Worm (Caenorhabditis elegans): ENCODE data around the gene C28A5.2.

DNA sequence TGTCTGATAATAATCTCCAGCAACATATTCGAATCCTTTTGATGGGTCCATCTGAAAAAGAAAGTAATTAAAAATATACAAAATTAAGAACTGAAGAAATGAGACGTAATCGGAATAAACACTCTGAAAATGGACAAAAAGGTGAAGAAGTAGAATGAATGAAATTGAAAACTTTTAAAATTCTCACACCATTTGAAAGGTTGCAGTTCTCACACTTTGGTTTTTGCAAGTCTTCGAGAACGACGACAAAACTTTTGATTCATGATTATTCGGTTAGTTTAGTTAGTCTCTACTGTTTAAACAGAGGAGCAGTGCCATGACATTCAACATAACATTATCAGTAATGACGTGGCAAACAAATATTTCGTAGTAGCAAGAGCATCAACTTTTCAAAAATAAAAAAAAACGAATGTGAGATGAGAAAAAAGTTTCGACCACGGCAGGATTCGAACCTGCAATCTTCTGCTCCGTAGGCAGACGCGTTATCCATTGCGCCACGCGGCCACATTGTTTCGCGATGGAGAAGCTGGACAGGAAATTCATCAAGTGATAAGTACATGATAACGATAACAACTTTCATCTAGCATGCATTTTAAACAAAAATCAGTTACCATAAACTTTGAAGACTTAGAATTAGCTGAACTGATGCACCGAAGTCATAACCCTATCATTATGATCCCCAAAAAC, 10.7 kb upstream of the C28A5.2 start, which contains the start of gene ceh-43:
- TF ChIP-seq ets-4 (GFP tag; optimal IDR thresholded peaks at IDR 0.05) = no peak
- peak; percentile 33 for TF ChIP-seq lsl-1 (GFP tag; optimal IDR thresholded peaks at IDR 0.05)
- no peak for TF ChIP-seq K11D2.4 (GFP tag; IDR thresholded peaks at IDR 0.05)
- no peak for TF ChIP-seq pha-4 (tag; optimal IDR thresholded peaks at IDR 0.05)
- TF ChIP-seq zfh-2 (GFP tag; conservative IDR thresholded peaks at IDR 0.05) = no peak
- TF ChIP-seq F33H1.4 (GFP tag; IDR thresholded peaks at IDR 0.05) = peak; percentile 45
- 0 out of 2 replicates have a peak, but pooled peaks have one; percentile 8 for TF ChIP-seq rcor-1 (GFP tag; IDR thresholded peaks at IDR 0.05)
- TF ChIP-seq lag-1 (GFP tag; IDR thresholded peaks at IDR 0.05) = no peak
- TF ChIP-seq Y79H2A.3 (GFP tag; conservative IDR thresholded peaks at IDR 0.05) = no peak
- TF ChIP-seq F22D6.2 (tag; optimal IDR thresholded peaks at IDR 0.05) = no peak
- TF ChIP-seq nfya-1 (tag; optimal IDR thresholded peaks at IDR 0.05; ENCODE audit: borderline replicate concordance, insufficient read depth) = no peak
